Worm (Caenorhabditis elegans): Measurements from ENCODE around the gene F42E8.1.

The F42E8.1 gene

ce11 chrV:13085917-13086552, 24.1 kb downstream of the F42E8.1 start (continued):
- TF ChIP-seq dve-1 (tag; optimal IDR thresholded peaks at IDR 0.05) (no peak), ceh-24 (tag; optimal IDR thresholded peaks at IDR 0.05) (no peak), lim-6 (tag; optimal IDR thresholded peaks at IDR 0.05) (no peak), F13H6.1 (tag; optimal IDR thresholded peaks at IDR 0.05) (peak; percentile 51), ahr-1 (tag; optimal IDR thresholded peaks at IDR 0.05) (no peak), hlh-30 (tag; optimal IDR thresholded peaks at IDR 0.05; ENCODE audit: insufficient read depth) (no peak), npax-4 (tag; optimal IDR thresholded peaks at IDR 0.05) (no peak), tbx-7 (tag; optimal IDR thresholded peaks at IDR 0.05) (no peak), pax-1 (tag; optimal IDR thresholded peaks at IDR 0.05) (no peak), ceh-9 (tag; optimal IDR thresholded peaks at IDR 0.05) (no peak), ceh-14 (tag; optimal IDR thresholded peaks at IDR 0.05) (peak; percentile 6), rnt-1 (tag; optimal IDR thresholded peaks at IDR 0.05) (peak; percentile 54), ceh-2 (tag; optimal IDR thresholded peaks at IDR 0.05) (no peak), ztf-16 (tag; optimal IDR thresholded peaks at IDR 0.05) (no peak), Y22D7AL.16 (tag; optimal IDR thresholded peaks at IDR 0.05) (no peak), C08G9.2 (tag; optimal IDR thresholded peaks at IDR 0.05) (peak; percentile 28), hlh-15 (tag; optimal IDR thresholded peaks at IDR 0.05) (no peak)

DNA sequence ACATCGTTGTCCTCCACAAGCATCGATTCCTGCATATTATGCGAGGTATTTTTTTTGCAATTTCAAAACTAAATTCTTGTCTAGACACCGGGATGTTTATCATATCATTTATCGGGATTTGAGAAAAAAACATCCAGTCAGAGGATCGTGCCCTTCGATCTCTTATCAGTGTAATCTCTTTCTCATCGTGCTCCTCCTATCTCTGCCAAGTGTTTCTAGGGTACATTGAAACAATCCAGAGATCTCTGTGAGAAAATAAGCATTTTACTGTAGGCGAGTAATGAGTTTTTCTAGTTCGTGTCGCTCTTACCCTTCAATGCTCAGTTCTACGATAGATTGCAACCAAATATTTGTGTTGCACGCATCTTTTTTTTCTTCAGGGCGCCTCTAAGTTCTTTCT, 26.5 kb downstream of the F42E8.1 start:
- TF ChIP-seq nfya-1 (tag; optimal IDR thresholded peaks at IDR 0.05), result no peak
- peak; percentile 32 for TF ChIP-seq ceh-18 (tag; optimal IDR thresholded peaks at IDR 0.05)

ce11 chrV:13090130-13090770, 28.3 kb downstream of the F42E8.1 start, which contains the start of gene C34B4.4:
Gene C34B4.4 (plus strand): TSS chrV:13090405.
- TF ChIP-seq unc-42 (tag; optimal IDR thresholded peaks at IDR 0.05) (no peak), ceh-6 (GFP tag; optimal IDR thresholded peaks at IDR 0.05) (no peak), C38D4.7 (GFP tag; optimal IDR thresholded peaks at IDR 0.05) (no peak), fkh-6 (tag; optimal IDR thresholded peaks at IDR 0.05) (no peak), dve-1 (tag; optimal IDR thresholded peaks at IDR 0.05) (no peak), sox-2 (GFP tag; IDR thresholded peaks at IDR 0.05) (no peak), ama-1 (optimal IDR thresholded peaks at IDR 0.05) (no peak), ets-4 (tag; optimal IDR thresholded peaks at IDR 0.05) (no peak), sox-4 (tag; optimal IDR thresholded peaks at IDR 0.05) (no peak), ceh-34 (tag; optimal IDR thresholded peaks at IDR 0.05) (no peak), pax-1 (tag; optimal IDR thresholded peaks at IDR 0.05) (no peak), odd-2 (tag; optimal IDR thresholded peaks at IDR 0.05) (no peak), ztf-16 (tag; optimal IDR thresholded peaks at IDR 0.05) (no peak), lim-6 (tag; optimal IDR thresholded peaks at IDR 0.05) (no peak), hlh-6 (tag; optimal IDR thresholded peaks at IDR 0.05) (no peak), elt-2 (tag; optimal IDR thresholded peaks at IDR 0.05) (no peak), eyg-1 (tag; optimal IDR thresholded peaks at IDR 0.05) (no peak), ceh-22 (tag; optimal IDR thresholded peaks at IDR 0.05) (no peak), Y22D7AL.16 (tag; optimal IDR thresholded peaks at IDR 0.05) (no peak)

- TF ChIP-seq ref-2 (tag; optimal IDR thresholded peaks at IDR 0.05) (no peak), ceh-2 (tag; optimal IDR thresholded peaks at IDR 0.05) (no peak), ceh-31 (tag; optimal IDR thresholded peaks at IDR 0.05) (no peak), ceh-19 (GFP tag; optimal IDR thresholded peaks at IDR 0.05) (no peak), unc-42 (tag; optimal IDR thresholded peaks at IDR 0.05) (no peak), pax-1 (tag; optimal IDR thresholded peaks at IDR 0.05) (no peak), lin-11 (tag; optimal IDR thresholded peaks at IDR 0.05) (no peak), mec-3 (tag; optimal IDR thresholded peaks at IDR 0.05; ENCODE audit: borderline replicate concordance) (no peak), tbx-7 (tag; optimal IDR thresholded peaks at IDR 0.05) (no peak), madf-2 (tag; optimal IDR thresholded peaks at IDR 0.05) (no peak), unc-55 (GFP tag; optimal IDR thresholded peaks at IDR 0.05) (no peak), ceh-9 (tag; optimal IDR thresholded peaks at IDR 0.05) (no peak), ttx-3 (tag; optimal IDR thresholded peaks at IDR 0.05) (no peak), C08G9.2 (tag; optimal IDR thresholded peaks at IDR 0.05) (no peak), elt-2 (tag; optimal IDR thresholded peaks at IDR 0.05) (no peak), hlh-6 (tag; optimal IDR thresholded peaks at IDR 0.05) (no peak), nhr-232 (tag; optimal IDR thresholded peaks at IDR 0.05) (no peak), lim-6 (tag; optimal IDR thresholded peaks at IDR 0.05) (no peak)
Observed at ce11 chrV:13092349-13092748, 30.4 kb downstream of the F42E8.1 start, which contains the start of gene lurp-4. Gene lurp-4 (plus strand): TSS chrV:13092649.

Data from whole organism, late embryonic.